Fruit fly (Drosophila melanogaster): Measurements from ENCODE around the gene obst-F.

Gene obst-F

dm6 chr3L:20192872-20193747 is 8.3 kb downstream of the obst-F start (continued):
- peak; percentile 37 for TF ChIP-seq cyc (GFP tag; optimal IDR thresholded peaks at IDR 0.05)
- TF ChIP-seq CG8319 (GFP tag; optimal IDR thresholded peaks at IDR 0.05) = no peak
- TF ChIP-seq Ets96B (tag; optimal IDR thresholded peaks at IDR 0.05) = peak; percentile 5
- TF ChIP-seq CG6163 (GFP tag; IDR thresholded peaks at IDR 0.05) = no peak
- TF ChIP-seq Gug (GFP tag; IDR thresholded peaks at IDR 0.05) = no peak
- TF ChIP-seq vri (GFP tag; optimal IDR thresholded peaks at IDR 0.05) = peak; percentile 19
- no peak for TF ChIP-seq fd85E (GFP tag; optimal IDR thresholded peaks at IDR 0.05)
- no peak for TF ChIP-seq eg (GFP tag; IDR thresholded peaks at IDR 0.05)
- no peak for TF ChIP-seq CG3032 (tag; optimal IDR thresholded peaks at IDR 0.05)
- peak; percentile 31 for TF ChIP-seq Hr4 (GFP tag; optimal IDR thresholded peaks at IDR 0.05)
- no peak for TF ChIP-seq salr (GFP tag; optimal IDR thresholded peaks at IDR 0.05)
- TF ChIP-seq svp (GFP tag) = peak; percentile 78
- peak; percentile 47 for TF ChIP-seq Smox (GFP tag; optimal IDR thresholded peaks at IDR 0.05)
- peak; percentile 50 for TF ChIP-seq esn (GFP tag; optimal IDR thresholded peaks at IDR 0.05)
- TF ChIP-seq CG7368 (GFP tag; optimal IDR thresholded peaks at IDR 0.05) = no peak
- no peak for TF ChIP-seq CG6854 (GFP tag; optimal IDR thresholded peaks at IDR 0.05)
- TF ChIP-seq Sox14 (GFP tag; optimal IDR thresholded peaks at IDR 0.05) = peak; percentile 45
- peak; percentile 31 for TF ChIP-seq CG10631 (GFP tag; optimal IDR thresholded peaks at IDR 0.05)
- no peak for TF ChIP-seq spab (GFP tag; optimal IDR thresholded peaks at IDR 0.05)
- peak; percentile 9 for TF ChIP-seq topi (GFP tag; optimal IDR thresholded peaks at IDR 0.05)
- TF ChIP-seq Lpt (GFP tag; optimal IDR thresholded peaks at IDR 0.05) = peak; percentile 1
- no peak for TF ChIP-seq CG3919 (GFP tag; optimal IDR thresholded peaks at IDR 0.05)
- no peak for TF ChIP-seq CG16779 (tag; optimal IDR thresholded peaks at IDR 0.05)
- peak; percentile 40 for TF ChIP-seq Met (GFP tag; optimal IDR thresholded peaks at IDR 0.05)
- no peak for TF ChIP-seq CG8632 (GFP tag; optimal IDR thresholded peaks at IDR 0.05)
- TF ChIP-seq OdsH (GFP tag; optimal IDR thresholded peaks at IDR 0.05) = peak; percentile 35
- TF ChIP-seq ss (GFP tag; optimal IDR thresholded peaks at IDR 0.05) = no peak
- no peak for TF ChIP-seq net (GFP tag; optimal IDR thresholded peaks at IDR 0.05)
- no peak for TF ChIP-seq dac (GFP tag; optimal IDR thresholded peaks at IDR 0.05)
- TF ChIP-seq CG31627 (GFP tag; optimal IDR thresholded peaks at IDR 0.05) = peak; percentile 40

- TF ChIP-seq cyc (GFP tag; optimal IDR thresholded peaks at IDR 0.05) (no peak), Eip78C (GFP tag) (no peak), pdm3 (GFP tag; optimal IDR thresholded peaks at IDR 0.05) (no peak), CG3032 (tag; optimal IDR thresholded peaks at IDR 0.05) (no peak), CG34406 (GFP tag; optimal IDR thresholded peaks at IDR 0.05) (no peak)
Observed at dm6 chr3L:20191848-20192247, 9.6 kb downstream of the obst-F start.

- TF ChIP-seq spab (GFP tag; optimal IDR thresholded peaks at IDR 0.05) (no peak), CG8319 (GFP tag; optimal IDR thresholded peaks at IDR 0.05) (peak; percentile 10), fd85E (GFP tag; optimal IDR thresholded peaks at IDR 0.05) (peak; percentile 26), Eip93F (GFP tag; optimal IDR thresholded peaks at IDR 0.05) (peak; percentile 89), Eip78C (GFP tag) (peak; percentile 76), Gug (GFP tag; IDR thresholded peaks at IDR 0.05) (no peak), CG8119 (GFP tag; IDR thresholded peaks at IDR 0.05) (peak; percentile 43; the same call in 1 of the 3 replicates), acj6 (GFP tag; optimal IDR thresholded peaks at IDR 0.05) (no peak), vri (GFP tag; optimal IDR thresholded peaks at IDR 0.05) (peak; percentile 61), svp (GFP tag) (peak; percentile 89), CG7368 (GFP tag; optimal IDR thresholded peaks at IDR 0.05) (no peak), CG6163 (GFP tag; IDR thresholded peaks at IDR 0.05) (peak; percentile 37; the same call in 2 of the 3 replicates), CG6276 (GFP tag; optimal IDR thresholded peaks at IDR 0.05) (no peak), CG31627 (GFP tag; optimal IDR thresholded peaks at IDR 0.05) (no peak), CG6854 (GFP tag; optimal IDR thresholded peaks at IDR 0.05) (peak; percentile 21)
Observed at dm6 chr3L:20187885-20188570, 13.4 kb downstream of the obst-F start, which contains the start of gene Ssk. Gene Ssk (plus strand): TSS chr3L:20188522.
